Fruit fly (Drosophila melanogaster): Measurements from ENCODE around the gene CG14634.

dm6 chrX:868441-868840 is 6.0 kb downstream of the CG14634 start:
- TF ChIP-seq oc (tag; optimal IDR thresholded peaks at IDR 0.05): no peak
- TF ChIP-seq btn (GFP tag; optimal IDR thresholded peaks at IDR 0.05): no peak
- TF ChIP-seq CG11560 (tag; IDR thresholded peaks at IDR 0.05): no peak
- TF ChIP-seq Abd-B (GFP tag; optimal IDR thresholded peaks at IDR 0.05): no peak
- TF ChIP-seq ems (GFP tag; optimal IDR thresholded peaks at IDR 0.05): no peak
